Worm (Caenorhabditis elegans) whole organism, L1 larva: Measurements from ENCODE around the gene H43I07.1.

Experiments
- blmp-1 ChIP-seq: fragments of 150-350 bp; optimal IDR thresholded peaks from 2 replicates; lab custom pipeline; 2014; ENCODE audit warnings: missing biosample characterization, missing genetic modification characterization
- ceh-82 ChIP-seq, 3 experiments: fragments of 150-350 bp in 1 of 3; sonication (generic microtip) in 2 of 3; optimal IDR thresholded peaks; 2 replicates each; lab custom pipeline; 2014 to 2017; ENCODE audit warnings: missing biosample characterization in 3 of 3, missing genetic modification characterization in 3 of 3
- egl-27 ChIP-seq, 2 experiments: fragments of 150-350 bp in 1 of 2; sonication (generic microtip); optimal IDR thresholded peaks; 3 replicates each; lab custom pipeline; 2017 to 2018; ENCODE audit warnings: missing biosample characterization in 2 of 2, missing genetic modification characterization in 2 of 2, missing genetic modification reagents in 2 of 2
- elt-2 ChIP-seq: sonication (generic microtip); optimal IDR thresholded peaks from 2 replicates; lab custom pipeline; 2016; ENCODE audit warnings: missing genetic modification characterization, mild to moderate bottlenecking, inconsistent platforms, missing compliant biosample characterization, missing genetic modification reagents
- elt-3 ChIP-seq, 6 experiments: fragments of 150-350 bp in 1 of 6; sonication (generic microtip); optimal IDR thresholded peaks; 2 replicates each; lab custom pipeline; 2017 to 2018; ENCODE audit warnings: missing biosample characterization in 6 of 6, missing genetic modification characterization in 6 of 6, inconsistent platforms in 1 of 6
- lin-13 ChIP-seq: fragments of 150-350 bp; optimal IDR thresholded peaks from 2 replicates; lab custom pipeline; 2014; ENCODE audit warnings: missing biosample characterization, missing genetic modification reagents, missing genetic modification characterization
- lsy-2 ChIP-seq, 2 experiments: fragments of 150-350 bp; optimal IDR thresholded peaks; 2 replicates each; lab custom pipeline; 2014; ENCODE audit warnings: missing biosample characterization in 2 of 2, missing genetic modification characterization in 2 of 2
- nhr-11 ChIP-seq: fragments of 150-350 bp; optimal IDR thresholded peaks from 2 replicates; lab custom pipeline; 2014; ENCODE audit warnings: missing biosample characterization, missing genetic modification characterization
- unc-130 ChIP-seq: fragments of 150-350 bp; optimal IDR thresholded peaks from 2 replicates; lab custom pipeline; 2017; ENCODE audit warnings: missing biosample characterization, missing genetic modification characterization, inconsistent platforms
- unc-62 ChIP-seq: fragments of 150-350 bp; optimal IDR thresholded peaks from 2 replicates; lab custom pipeline; 2014; ENCODE audit warnings: missing biosample characterization, missing genetic modification reagents, missing genetic modification characterization

- TF ChIP-seq unc-130 (tag; lab: Kevin White, UChicago) (no peak), ceh-82 (tag; optimal IDR thresholded peaks at IDR 0.05; lab: Kevin White, UChicago) (no peak), lsy-2 (tag; optimal IDR thresholded peaks at IDR 0.05; lab: Kevin White, UChicago) (no peak), lin-13 (GFP tag; lab: Kevin White, UChicago) (no peak), blmp-1 (no peak), elt-2 (tag; lab: Kevin White, UChicago) (no peak), elt-3 (tag; optimal IDR thresholded peaks at IDR 0.05; lab: Kevin White, UChicago) (no peak), nhr-11 (no peak), egl-27 (tag; optimal IDR thresholded peaks at IDR 0.05; lab: Kevin White, UChicago) (no peak), unc-62 (GFP tag; lab: Kevin White, UChicago) (no peak)
Observed at ce11 chrV:4175624-4176023, 28.9 kb upstream of the H43I07.1 start, which contains the start of the genes coh-4 and pid-5.
